Fruit fly (Drosophila melanogaster) whole organism, prepupa: ENCODE results near the gene Pfas.

Source experiments
- Blimp-1 ChIP-seq: fragments of 200-800 bp; sonication (Bioruptor generic); optimal IDR thresholded peaks from 3 replicates; lab custom pipeline; 2017; ENCODE audit warnings: missing biosample characterization, missing genetic modification characterization, mild to moderate bottlenecking, moderate library complexity, missing genetic modification reagents
- CG10631 ChIP-seq: fragments of 200-800 bp; sonication (Bioruptor generic); optimal IDR thresholded peaks from 2 replicates; lab custom pipeline; 2016; ENCODE audit warnings: missing biosample characterization, missing genetic modification characterization
- CG10669 ChIP-seq: fragments of 200-800 bp; sonication (Bioruptor generic); optimal IDR thresholded peaks from 3 replicates; lab custom pipeline; 2018; ENCODE audit warnings: missing biosample characterization, mild to moderate bottlenecking, missing genetic modification characterization, moderate library complexity
- CG11294 ChIP-seq: fragments of 200-800 bp; sonication (Bioruptor generic); IDR thresholded peaks from 2 replicates; pipeline ENCODE4 v1.3.6; 2022; ENCODE audit warnings: missing biosample characterization, missing genetic modification characterization
- CG15336 ChIP-seq: fragments of 200-800 bp; sonication (Bioruptor generic); IDR thresholded peaks from 2 replicates; pipeline ENCODE4 v1.3.6; 2022; ENCODE audit warnings: missing biosample characterization, missing genetic modification characterization
- CG1621 ChIP-seq: fragments of 200-800 bp; sonication (Bioruptor generic); optimal IDR thresholded peaks from 3 replicates; lab custom pipeline; 2018; ENCODE audit warnings: missing biosample characterization, mild to moderate bottlenecking, missing genetic modification characterization
- CG16779 ChIP-seq: fragments of 200-800 bp; sonication (Bioruptor generic); optimal IDR thresholded peaks from 3 replicates; lab custom pipeline; 2017; ENCODE audit warnings: missing biosample characterization, mild to moderate bottlenecking, missing genetic modification characterization
- CG3032 ChIP-seq: fragments of 200-800 bp; optimal IDR thresholded peaks from 2 replicates; lab custom pipeline; 2019; ENCODE audit warnings: missing biosample characterization, mild to moderate bottlenecking, missing genetic modification characterization, moderate library complexity
- CG31627 ChIP-seq: fragments of 200-800 bp; sonication (Bioruptor generic); optimal IDR thresholded peaks from 3 replicates; lab custom pipeline; 2016; ENCODE audit warnings: missing biosample characterization, missing genetic modification characterization
- CG32006 ChIP-seq: fragments of 200-800 bp; sonication (Bioruptor generic); optimal IDR thresholded peaks from 3 replicates; lab custom pipeline; 2017; ENCODE audit warnings: missing biosample characterization, mild to moderate bottlenecking, missing genetic modification characterization
- CG34406 ChIP-seq: fragments of 200-800 bp; sonication (Bioruptor generic); optimal IDR thresholded peaks from 3 replicates; lab custom pipeline; 2016; ENCODE audit warnings: missing biosample characterization, missing genetic modification characterization
- CG3919 ChIP-seq: fragments of 200-800 bp; sonication (Bioruptor generic); optimal IDR thresholded peaks from 3 replicates; lab custom pipeline; 2016; ENCODE audit warnings: missing biosample characterization, missing genetic modification characterization
- CG4318 ChIP-seq: fragments of 200-800 bp; sonication (Bioruptor generic); optimal IDR thresholded peaks from 3 replicates; lab custom pipeline; 2017; ENCODE audit warnings: missing biosample characterization, mild to moderate bottlenecking, missing genetic modification characterization
- CG6163 ChIP-seq: fragments of 200-800 bp; sonication (Bioruptor generic); IDR thresholded peaks from 3 replicates; pipeline ENCODE4 v1.3.6; 2022; ENCODE audit warnings: missing biosample characterization, missing genetic modification characterization
- CG6276 ChIP-seq: fragments of 200-800 bp; sonication (Bioruptor generic); optimal IDR thresholded peaks from 2 replicates; lab custom pipeline; 2017; ENCODE audit warnings: missing biosample characterization, mild to moderate bottlenecking, missing genetic modification characterization
- CG6792 ChIP-seq: fragments of 200-800 bp; sonication (Bioruptor generic); optimal IDR thresholded peaks from 3 replicates; lab custom pipeline; 2016; ENCODE audit warnings: missing biosample characterization, missing genetic modification characterization
- CG6808 ChIP-seq: fragments of 200-800 bp; sonication (Bioruptor generic); optimal IDR thresholded peaks from 3 replicates; lab custom pipeline; 2017; ENCODE audit warnings: missing biosample characterization, missing genetic modification characterization, mild to moderate bottlenecking, moderate library complexity, missing genetic modification reagents
- CG7368 ChIP-seq: fragments of 200-800 bp; sonication (Bioruptor generic); optimal IDR thresholded peaks from 3 replicates; lab custom pipeline; 2016; ENCODE audit warnings: missing biosample characterization, missing genetic modification characterization
- CG8119 ChIP-seq: fragments of 200-800 bp; sonication (Bioruptor generic); IDR thresholded peaks from 3 replicates; pipeline ENCODE4 v1.3.6; 2022; ENCODE audit warnings: missing biosample characterization, missing genetic modification characterization
- CG8319 ChIP-seq: fragments of 200-800 bp; sonication (Bioruptor generic); optimal IDR thresholded peaks from 3 replicates; lab custom pipeline; 2016; ENCODE audit warnings: missing biosample characterization, missing genetic modification characterization
- CG8632 ChIP-seq: fragments of 200-800 bp; sonication (Bioruptor generic); optimal IDR thresholded peaks from 3 replicates; lab custom pipeline; 2016; ENCODE audit warnings: missing biosample characterization, missing genetic modification characterization
- Eip75B ChIP-seq: fragments of 200-800 bp; sonication (Bioruptor generic); optimal IDR thresholded peaks from 3 replicates; lab custom pipeline; 2016; ENCODE audit warnings: missing biosample characterization, missing genetic modification characterization
- Eip78C ChIP-seq: fragments of 200-800 bp; sonication (Bioruptor generic); peaks from one replicate; lab custom pipeline; 2016; ENCODE audit warnings: missing biosample characterization, missing genetic modification characterization
- Ets21C ChIP-seq: fragments of 200-800 bp; sonication (Bioruptor generic); optimal IDR thresholded peaks from 3 replicates; lab custom pipeline; 2016; ENCODE audit warnings: missing biosample characterization, missing genetic modification characterization
- Ets96B ChIP-seq: fragments of 200-800 bp; optimal IDR thresholded peaks from 2 replicates; lab custom pipeline; 2019; ENCODE audit warnings: missing biosample characterization, mild to moderate bottlenecking, missing genetic modification characterization, moderate library complexity
- Gug ChIP-seq: fragments of 200-800 bp; sonication (Bioruptor generic); IDR thresholded peaks from 2 replicates; pipeline ENCODE4 v1.3.6; 2022; ENCODE audit warnings: missing biosample characterization, missing genetic modification characterization
- Hr39 ChIP-seq: fragments of 200-800 bp; sonication (Bioruptor generic); optimal IDR thresholded peaks from 2 replicates; lab custom pipeline; 2016; ENCODE audit warnings: missing biosample characterization, missing genetic modification characterization
- Hr4 ChIP-seq: fragments of 200-800 bp; sonication (Bioruptor generic); optimal IDR thresholded peaks from 3 replicates; lab custom pipeline; 2016; ENCODE audit warnings: missing biosample characterization, missing genetic modification characterization
- Lpt ChIP-seq: fragments of 200-800 bp; sonication (Bioruptor generic); optimal IDR thresholded peaks from 3 replicates; lab custom pipeline; 2016; ENCODE audit warnings: missing biosample characterization, missing genetic modification characterization
- Met ChIP-seq: fragments of 200-800 bp; sonication (Bioruptor generic); optimal IDR thresholded peaks from 3 replicates; lab custom pipeline; 2016; ENCODE audit warnings: missing biosample characterization, missing genetic modification characterization
- Smox ChIP-seq: fragments of 200-800 bp; sonication (Bioruptor generic); optimal IDR thresholded peaks from 3 replicates; lab custom pipeline; 2016; ENCODE audit warnings: missing biosample characterization, missing genetic modification characterization
- Sox102F ChIP-seq: fragments of 200-800 bp; sonication (Bioruptor generic); optimal IDR thresholded peaks from 2 replicates; lab custom pipeline; 2016; ENCODE audit warnings: missing biosample characterization, mild to moderate bottlenecking, missing genetic modification characterization
- Sox14 ChIP-seq: fragments of 200-800 bp; sonication (Bioruptor generic); optimal IDR thresholded peaks from 3 replicates; lab custom pipeline; 2016; ENCODE audit warnings: missing biosample characterization, missing genetic modification characterization
- Sox15 ChIP-seq: fragments of 200-800 bp; sonication (Bioruptor generic); optimal IDR thresholded peaks from 3 replicates; lab custom pipeline; 2016; ENCODE audit warnings: missing biosample characterization, missing genetic modification characterization
- achi ChIP-seq: fragments of 200-800 bp; sonication (Bioruptor generic); optimal IDR thresholded peaks from 3 replicates; lab custom pipeline; 2016; ENCODE audit warnings: missing biosample characterization, missing genetic modification characterization
- cyc ChIP-seq: fragments of 200-800 bp; sonication (Bioruptor generic); optimal IDR thresholded peaks from 3 replicates; lab custom pipeline; 2016; ENCODE audit warnings: missing biosample characterization, missing genetic modification characterization
- dsx ChIP-seq: fragments of 200-800 bp; optimal IDR thresholded peaks from 3 replicates; lab custom pipeline; 2019; ENCODE audit warnings: missing biosample characterization, mild to moderate bottlenecking, missing genetic modification characterization, moderate library complexity; ENCODE audit not compliant: poor library complexity, severe bottlenecking
- esn ChIP-seq: fragments of 200-800 bp; sonication (Bioruptor generic); optimal IDR thresholded peaks from 2 replicates; lab custom pipeline; 2016; ENCODE audit warnings: missing biosample characterization, mild to moderate bottlenecking, missing genetic modification characterization, moderate library complexity
- fd59A ChIP-seq: fragments of 200-800 bp; sonication (Bioruptor generic); optimal IDR thresholded peaks from 2 replicates; lab custom pipeline; 2017; ENCODE audit warnings: missing biosample characterization, mild to moderate bottlenecking, missing genetic modification characterization, missing genetic modification reagents
- fd85E ChIP-seq: fragments of 200-800 bp; sonication (Bioruptor generic); optimal IDR thresholded peaks from 3 replicates; lab custom pipeline; 2016; ENCODE audit warnings: missing biosample characterization, missing genetic modification characterization
- lz ChIP-seq: fragments of 200-800 bp; sonication (Bioruptor generic); optimal IDR thresholded peaks from 3 replicates; lab custom pipeline; 2016; ENCODE audit warnings: missing biosample characterization, missing genetic modification characterization
- net ChIP-seq: fragments of 200-800 bp; sonication (Bioruptor generic); optimal IDR thresholded peaks from 3 replicates; lab custom pipeline; 2016; ENCODE audit warnings: missing biosample characterization, missing genetic modification characterization
- pdm3 ChIP-seq: fragments of 200-800 bp; sonication (Bioruptor generic); optimal IDR thresholded peaks from 3 replicates; lab custom pipeline; 2016; ENCODE audit warnings: missing biosample characterization, missing genetic modification characterization
- salr ChIP-seq, 2 experiments: fragments of 200-800 bp; sonication (Bioruptor generic); optimal IDR thresholded peaks; 3 replicates each; lab custom pipeline; 2016 to 2018; ENCODE audit warnings: missing biosample characterization in 2 of 2, missing genetic modification characterization in 2 of 2, mild to moderate bottlenecking in 1 of 2
- spab ChIP-seq: fragments of 200-800 bp; sonication (Bioruptor generic); optimal IDR thresholded peaks from 2 replicates; lab custom pipeline; 2017; ENCODE audit warnings: missing biosample characterization, mild to moderate bottlenecking, missing genetic modification characterization, missing genetic modification reagents
- ss ChIP-seq, 2 experiments: fragments of 200-800 bp; sonication (Bioruptor generic); optimal IDR thresholded peaks; 2 replicates in 1 of 2; 3 replicates in 1 of 2; lab custom pipeline; 2017 to 2018; ENCODE audit warnings: mild to moderate bottlenecking in 2 of 2, missing biosample characterization in 2 of 2, missing genetic modification characterization in 2 of 2, moderate library complexity in 1 of 2
- svp ChIP-seq: fragments of 200-800 bp; sonication (Bioruptor generic); peaks from one replicate; lab custom pipeline; 2016; ENCODE audit warnings: missing biosample characterization, missing genetic modification characterization
- vri ChIP-seq: fragments of 200-800 bp; sonication (Bioruptor generic); optimal IDR thresholded peaks from 3 replicates; lab custom pipeline; 2016; ENCODE audit warnings: missing biosample characterization, mild to moderate bottlenecking, missing genetic modification characterization

Pfas gene

DNA sequence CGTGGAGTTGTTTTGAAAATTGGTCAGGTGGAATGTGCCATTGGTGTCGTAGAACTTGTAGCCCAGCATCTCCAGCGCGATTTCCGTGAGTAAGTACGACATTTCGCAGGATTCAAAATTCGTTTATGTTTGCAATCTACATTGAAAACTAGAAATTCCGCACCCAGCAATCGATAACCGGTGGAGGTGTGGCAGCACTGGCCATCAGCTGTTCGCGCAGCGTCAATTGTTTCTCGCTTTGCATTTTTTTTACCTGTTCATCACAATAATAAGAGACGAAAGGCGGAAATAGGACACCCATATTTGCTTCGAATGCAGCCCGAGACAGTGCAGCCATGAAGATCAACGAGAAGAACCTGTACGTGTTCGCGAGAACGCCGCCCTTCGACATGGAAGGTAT lies 2.7 kb upstream of the Pfas start, which contains the start of the genes CG34179 and slmo:
CG34179 (minus strand) TSS at position 165 of the 400 bp plus-strand sequence.
slmo (minus strand) TSS at position 165 of the 400 bp plus-strand sequence.
- TF ChIP-seq CG8119 (GFP tag; lab: Robert Waterston, UW) (no peak), CG32006 (GFP tag; lab: Kevin White, UChicago) (no peak), Sox15 (GFP tag; lab: Kevin White, UChicago) (no peak), CG6276 (no peak), Blimp-1 (GFP tag; lab: Kevin White, UChicago) (no peak)

DNA sequence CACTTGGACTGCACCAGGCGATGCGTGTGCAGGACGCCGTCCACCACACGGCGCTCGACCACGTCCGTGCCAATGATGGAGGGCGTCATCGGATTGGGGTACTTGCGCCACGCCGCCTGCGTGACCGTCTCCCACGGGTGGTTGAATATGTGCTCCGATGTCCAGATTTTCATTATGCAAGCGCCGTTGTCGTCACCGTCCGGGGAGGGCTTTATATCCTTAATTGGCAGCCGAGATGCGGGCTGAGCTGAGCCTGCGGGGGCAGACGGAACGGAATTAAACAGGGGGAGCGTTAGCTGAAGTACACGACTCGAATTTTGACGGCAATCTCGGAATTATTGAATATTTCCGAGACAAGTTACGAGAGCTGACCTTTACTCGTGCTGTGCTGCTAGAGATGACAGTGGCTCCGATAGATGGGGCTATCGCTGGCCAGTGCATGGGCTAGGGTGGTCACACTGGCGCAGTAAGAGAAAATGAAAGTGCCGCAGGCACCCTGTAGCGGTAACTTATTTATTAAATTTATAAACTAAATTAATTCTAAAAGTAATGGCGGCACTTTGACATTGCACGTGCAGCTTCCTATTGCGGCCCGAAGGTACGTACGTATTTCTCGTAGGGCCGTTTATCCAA lies 1.8 kb upstream of the Pfas start, which contains the start of gene IPIP:
IPIP (plus strand) TSS at position 475 of the 633 bp plus-strand sequence.
- TF ChIP-seq svp (GFP tag; lab: Kevin White, UChicago) (peak; percentile 97), CG6792 (GFP tag; lab: Kevin White, UChicago) (peak; percentile 11), Hr4 (peak; percentile 12), CG32006 (GFP tag; lab: Kevin White, UChicago) (peak; percentile 19), Met (GFP tag; lab: Kevin White, UChicago) (peak; percentile 7), Gug (GFP tag; lab: Robert Waterston, UW) (no peak), esn (GFP tag; lab: Kevin White, UChicago) (peak; percentile 26), CG34406 (GFP tag; lab: Kevin White, UChicago) (no peak), vri (peak; percentile 64), CG16779 (tag; lab: Kevin White, UChicago) (no peak), Ets21C (GFP tag; lab: Kevin White, UChicago) (no peak), Smox (GFP tag; lab: Kevin White, UChicago) (no peak), Hr39 (GFP tag; lab: Kevin White, UChicago) (peak; percentile 30), Blimp-1 (GFP tag; lab: Kevin White, UChicago) (peak; percentile 51), Eip75B (GFP tag; lab: Kevin White, UChicago) (peak; percentile 17), Sox102F (GFP tag; lab: Kevin White, UChicago) (peak; percentile 28), spab (GFP tag; lab: Kevin White, UChicago) (no peak), CG15336 (GFP tag; lab: Robert Waterston, UW) (peak; percentile 32; the same call in 1 of the 2 replicates), CG6276 (no peak), CG4318 (GFP tag; lab: Kevin White, UChicago) (no peak), ss (GFP tag; optimal IDR thresholded peaks at IDR 0.05; lab: Kevin White, UChicago) (peak in 1 of 2 experiments; percentile 15), net (GFP tag; lab: Kevin White, UChicago) (peak; percentile 46), CG3032 (tag; lab: Kevin White, UChicago) (peak; percentile 15), CG11294 (GFP tag; lab: Robert Waterston, UW) (no peak), CG6163 (GFP tag; lab: Robert Waterston, UW) (peak; percentile 58; the same call in 2 of the 3 replicates), CG31627 (GFP tag; lab: Kevin White, UChicago) (peak; percentile 32), pdm3 (GFP tag; lab: Kevin White, UChicago) (no peak), Lpt (GFP tag; lab: Kevin White, UChicago) (no peak), achi (no peak), CG10669 (GFP tag; lab: Kevin White, UChicago) (no peak), CG10631 (GFP tag; lab: Kevin White, UChicago) (no peak), salr (GFP tag; optimal IDR thresholded peaks at IDR 0.05; lab: Kevin White, UChicago) (peak in 1 of 2 experiments; percentile 8), CG8119 (GFP tag; lab: Robert Waterston, UW) (no peak; the same call in 2 of the 3 replicates), CG3919 (peak; percentile 62), CG8632 (GFP tag; lab: Kevin White, UChicago) (no peak), Sox14 (GFP tag; lab: Kevin White, UChicago) (peak; percentile 29), CG1621 (tag; lab: Kevin White, UChicago) (peak; percentile 22), Eip78C (GFP tag; lab: Kevin White, UChicago) (peak; percentile 43), CG7368 (GFP tag; lab: Kevin White, UChicago) (no peak), Ets96B (tag; lab: Kevin White, UChicago) (no peak), CG6808 (no peak), lz (peak; percentile 18), dsx (GFP tag; lab: Kevin White, UChicago) (no peak), fd85E (GFP tag; lab: Kevin White, UChicago) (no peak), CG8319 (GFP tag; lab: Kevin White, UChicago) (peak; percentile 14), cyc (GFP tag; lab: Kevin White, UChicago) (peak; percentile 25), fd59A (GFP tag; lab: Kevin White, UChicago) (no peak)
